Worm (Caenorhabditis elegans) whole organism, early embryonic: ENCODE data around the gene sri-39.
"Not testable (repeated sequence)": the region's sequence is repeated elsewhere in the genome, so short reads cannot be mapped to it uniquely, and the experiment has no call there.

Experiments
- B0310.2 ChIP-seq: sonication (generic microtip); optimal IDR thresholded peaks from 2 replicates; lab custom pipeline; 2016; ENCODE audit warnings: mild to moderate bottlenecking, missing genetic modification characterization, missing compliant biosample characterization
- F13C5.2 ChIP-seq: sonication (generic microtip); optimal IDR thresholded peaks from 2 replicates; lab custom pipeline; 2017; ENCODE audit warnings: mild to moderate bottlenecking, missing genetic modification characterization, inconsistent platforms, missing compliant biosample characterization
- aly-1 ChIP-seq: sonication (generic microtip); optimal IDR thresholded peaks from 2 replicates; lab custom pipeline; 2016; ENCODE audit warnings: missing genetic modification characterization, missing compliant biosample characterization
- ama-1 ChIP-seq: fragments of 150-350 bp; optimal IDR thresholded peaks from 2 replicates; lab custom pipeline; 2014
- ets-7 ChIP-seq: sonication (generic microtip); optimal IDR thresholded peaks from 2 replicates; lab custom pipeline; 2016; ENCODE audit warnings: missing genotype, missing genetic modification characterization, missing compliant biosample characterization
- flt-1 ChIP-seq: fragments of 200-800 bp; sonication (Bioruptor generic); IDR thresholded peaks from 2 replicates; pipeline ENCODE4 v1.3.6; 2022; ENCODE audit warnings: missing genetic modification characterization, missing compliant biosample characterization
- hmbx-1 ChIP-seq: sonication (generic microtip); optimal IDR thresholded peaks from 2 replicates; lab custom pipeline; 2016; ENCODE audit warnings: mild to moderate bottlenecking, missing genetic modification characterization, missing compliant biosample characterization
- hnd-1 ChIP-seq: sonication (generic microtip); optimal IDR thresholded peaks from 2 replicates; lab custom pipeline; 2016; ENCODE audit warnings: missing genetic modification characterization, missing compliant biosample characterization
- scrt-1 ChIP-seq: fragments of 200-800 bp; sonication (Bioruptor generic); IDR thresholded peaks from 2 replicates; pipeline ENCODE4 v1.3.6; 2022; ENCODE audit warnings: missing genetic modification characterization, missing compliant biosample characterization
- sea-1 ChIP-seq: fragments of 200-800 bp; sonication (Bioruptor generic); conservative IDR thresholded peaks from 2 replicates; pipeline ENCODE4 v1.3.6; 2022; ENCODE audit warnings: missing genetic modification characterization, missing compliant biosample characterization
- tbx-37 ChIP-seq: fragments of 200-800 bp; sonication (Bioruptor generic); conservative IDR thresholded peaks from 2 replicates; pipeline ENCODE4 v1.3.6; 2022; ENCODE audit warnings: missing genetic modification reagents, missing genetic modification characterization, missing compliant biosample characterization

DNA sequence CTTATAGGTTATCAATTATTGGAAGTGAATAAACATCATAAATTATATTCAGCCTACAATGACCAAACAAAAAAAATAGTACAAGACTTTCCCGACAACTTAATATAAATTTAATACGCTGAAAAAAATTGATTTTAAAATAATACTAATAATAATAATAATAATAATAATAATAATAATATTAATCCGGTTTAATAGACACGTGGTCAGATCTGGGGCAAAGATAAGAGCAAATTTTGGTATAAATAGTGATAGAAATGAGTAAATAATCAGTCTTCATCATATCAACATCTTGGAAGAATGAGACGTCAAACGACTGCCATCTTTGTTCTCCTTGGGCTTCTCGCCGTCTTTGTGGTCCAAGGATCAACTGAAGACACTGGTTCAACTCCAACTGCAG lies 29.3 kb downstream of the sri-39 start, which contains the start of gene msrp-5:
- not testable (repeated sequence) for TF ChIP-seq scrt-1 (GFP tag; lab: Robert Waterston, UW); sea-1 (GFP tag; lab: Robert Waterston, UW); aly-1 (tag; lab: Kevin White, UChicago); flt-1 (GFP tag; lab: Robert Waterston, UW); ets-7 (tag; lab: Kevin White, UChicago); ama-1 (lab: Kevin White, UChicago); tbx-37 (GFP tag; lab: Robert Waterston, UW); F13C5.2 (tag; lab: Kevin White, UChicago); hmbx-1; hnd-1 (tag; lab: Kevin White, UChicago); B0310.2 (tag; lab: Kevin White, UChicago)
